Fruit fly (Drosophila melanogaster) whole organism, embryonic: ENCODE measurements around the gene Pp2A-29B.

Experiments used
- Atf-2 ChIP-seq: fragments of 200-800 bp; sonication (Bioruptor generic); optimal IDR thresholded peaks from 2 replicates; lab custom pipeline; 2016; ENCODE audit warnings: missing biosample characterization, missing genetic modification characterization
- Awh ChIP-seq: fragments of 200-800 bp; sonication (Bioruptor generic); IDR thresholded peaks from 2 replicates; pipeline ENCODE4, ENCODE4 v1.3.6; 2022; ENCODE audit warnings: missing biosample characterization, missing genetic modification characterization
- B-H1 ChIP-seq: fragments of 200-800 bp; sonication (Bioruptor generic); IDR thresholded peaks from 3 replicates; pipeline ENCODE4 v1.3.6; 2022; ENCODE audit warnings: missing biosample characterization, missing genetic modification characterization
- B-H2 ChIP-seq: fragments of 200-800 bp; sonication (Bioruptor generic); optimal IDR thresholded peaks from 2 replicates; lab custom pipeline; 2018; ENCODE audit warnings: missing biosample characterization, mild to moderate bottlenecking, missing genetic modification characterization
- Bteb2 ChIP-seq: fragments of 200-800 bp; sonication (Bioruptor generic); optimal IDR thresholded peaks from 2 replicates; lab custom pipeline; 2016; ENCODE audit warnings: missing biosample characterization, missing genetic modification characterization
- CG10209 ChIP-seq: fragments of 200-800 bp; sonication (Bioruptor generic); optimal IDR thresholded peaks from 3 replicates; lab custom pipeline; 2017; ENCODE audit warnings: missing biosample characterization, mild to moderate bottlenecking, missing genetic modification characterization, missing genetic modification reagents
- CG13287 ChIP-seq: fragments of 200-800 bp; sonication (Bioruptor generic); IDR thresholded peaks from 2 replicates; pipeline ENCODE4 v1.3.6; 2022; ENCODE audit warnings: missing biosample characterization, missing genetic modification characterization; ENCODE audit not compliant: partially characterized antibody
- CG14050 ChIP-seq: fragments of 200-800 bp; sonication (Bioruptor generic); IDR thresholded peaks from 3 replicates; pipeline ENCODE4 v1.3.6; 2022; ENCODE audit warnings: missing biosample characterization, missing genetic modification characterization
- CG1602 ChIP-seq: fragments of 200-800 bp; sonication (Bioruptor generic); optimal IDR thresholded peaks from 3 replicates; lab custom pipeline; 2016; ENCODE audit warnings: missing biosample characterization, missing genetic modification characterization
- CG1603 ChIP-seq: fragments of 200-800 bp; sonication (Bioruptor generic); optimal IDR thresholded peaks from 2 replicates; lab custom pipeline; 2019; ENCODE audit warnings: missing biosample characterization, mild to moderate bottlenecking, missing genetic modification characterization, moderate library complexity
- CG16815 ChIP-seq: fragments of 200-800 bp; sonication (Bioruptor generic); optimal IDR thresholded peaks from 3 replicates; lab custom pipeline; 2017; ENCODE audit warnings: missing biosample characterization, mild to moderate bottlenecking, missing genetic modification characterization
- CG17612 ChIP-seq: fragments of 200-800 bp; sonication (Bioruptor generic); IDR thresholded peaks from 2 replicates; pipeline ENCODE4 v1.3.6; 2022; ENCODE audit warnings: missing biosample characterization, missing genetic modification characterization
- CG32767 ChIP-seq: fragments of 200-800 bp; sonication (Bioruptor generic); IDR thresholded peaks from 2 replicates; pipeline ENCODE4 v1.3.6; 2022; ENCODE audit warnings: missing biosample characterization, missing genetic modification characterization
- CG3847 ChIP-seq: fragments of 200-800 bp; sonication (Bioruptor generic); IDR thresholded peaks from 2 replicates; pipeline ENCODE4 v1.3.6; 2022; ENCODE audit warnings: missing biosample characterization, missing genetic modification characterization
- CG4404 ChIP-seq: fragments of 200-800 bp; sonication (Bioruptor generic); IDR thresholded peaks from 2 replicates; pipeline ENCODE4 v1.3.6; 2022; ENCODE audit warnings: missing biosample characterization, missing genetic modification characterization
- CG4707 ChIP-seq: fragments of 200-800 bp; sonication (Bioruptor generic); optimal IDR thresholded peaks from 2 replicates; lab custom pipeline; 2018; ENCODE audit warnings: missing biosample characterization, mild to moderate bottlenecking, missing genetic modification characterization, moderate library complexity
- CG6254 ChIP-seq: fragments of 200-800 bp; sonication (Bioruptor generic); optimal IDR thresholded peaks from 3 replicates; lab custom pipeline; 2017; ENCODE audit warnings: mild to moderate bottlenecking, missing biosample characterization, missing genetic modification reagents, missing genetic modification characterization
- CG7271 ChIP-seq: fragments of 200-800 bp; sonication (Bioruptor generic); optimal IDR thresholded peaks from 2 replicates; lab custom pipeline; 2018; ENCODE audit warnings: missing biosample characterization, mild to moderate bottlenecking, missing genetic modification characterization, moderate library complexity
- CG7987 ChIP-seq: fragments of 200-800 bp; sonication (Bioruptor generic); optimal IDR thresholded peaks from 2 replicates; lab custom pipeline; 2018; ENCODE audit warnings: missing biosample characterization, mild to moderate bottlenecking, missing genetic modification characterization, moderate library complexity
- Camta ChIP-seq: fragments of 200-800 bp; sonication (Bioruptor generic); optimal IDR thresholded peaks from 2 replicates; lab custom pipeline; 2016; ENCODE audit warnings: missing biosample characterization, missing genetic modification characterization
- D ChIP-seq, 2 experiments: fragments of 200-800 bp in 1 of 2; fragments of >200 bp in 1 of 2; sonication (Bioruptor generic) in 1 of 2; optimal IDR thresholded peaks; 2 replicates in 1 of 2; 3 replicates in 1 of 2; lab custom pipeline; 2017; ENCODE audit warnings: mild to moderate bottlenecking in 1 of 2, missing biosample characterization in 1 of 2, missing genetic modification characterization in 1 of 2, missing genetic modification reagents in 1 of 2
- Hmx ChIP-seq: fragments of 200-800 bp; sonication (Bioruptor generic); optimal IDR thresholded peaks from 2 replicates; lab custom pipeline; 2016; ENCODE audit warnings: missing biosample characterization, missing genetic modification characterization
- Hsf ChIP-seq: fragments of 200-800 bp; sonication (Bioruptor generic); optimal IDR thresholded peaks from 3 replicates; lab custom pipeline; 2016; ENCODE audit warnings: missing biosample characterization, missing genetic modification characterization
- Meics ChIP-seq: fragments of 200-800 bp; sonication (Bioruptor generic); optimal IDR thresholded peaks from 2 replicates; lab custom pipeline; 2017; ENCODE audit warnings: missing biosample characterization, mild to moderate bottlenecking, missing genetic modification characterization
- NC2β ChIP-seq: fragments of 200-800 bp; sonication (Bioruptor generic); optimal IDR thresholded peaks from 2 replicates; lab custom pipeline; 2016; ENCODE audit warnings: missing biosample characterization, missing genetic modification characterization
- NK7.1 ChIP-seq: fragments of 200-800 bp; sonication (Bioruptor generic); optimal IDR thresholded peaks from 3 replicates; lab custom pipeline; 2016; ENCODE audit warnings: missing biosample characterization, missing genetic modification characterization
- Poxn ChIP-seq: fragments of 200-800 bp; sonication (Bioruptor generic); IDR thresholded peaks from 2 replicates; pipeline ENCODE4 v1.3.6; 2022; ENCODE audit warnings: missing biosample characterization, missing genetic modification characterization
- Trl ChIP-seq, 3 experiments: fragments of >200 bp in 2 of 3; fragments of 200-800 bp in 1 of 3; sonication (Bioruptor generic) in 1 of 3; optimal IDR thresholded peaks; 2 replicates in 1 of 3; 3 replicates in 2 of 3; lab custom pipeline; 2016 to 2017; ENCODE audit warnings: missing biosample characterization in 1 of 3, missing genetic modification characterization in 1 of 3
- ab ChIP-seq: fragments of 200-800 bp; sonication (Bioruptor generic); optimal IDR thresholded peaks from 2 replicates; lab custom pipeline; 2016; ENCODE audit warnings: missing biosample characterization, missing genetic modification characterization
- cad ChIP-seq: fragments of >200 bp; optimal IDR thresholded peaks from 2 replicates; lab custom pipeline; 2017; ENCODE audit warnings: missing biosample characterization, missing genetic modification characterization
- cas ChIP-seq: fragments of 200-800 bp; sonication (Bioruptor generic); IDR thresholded peaks from 2 replicates; pipeline ENCODE4 v1.3.6; 2022; ENCODE audit warnings: missing biosample characterization, missing genetic modification characterization
- corto ChIP-seq: fragments of 200-800 bp; sonication (Bioruptor generic); optimal IDR thresholded peaks from 2 replicates; lab custom pipeline; 2016; ENCODE audit warnings: missing biosample characterization, mild to moderate bottlenecking, missing genetic modification characterization, moderate library complexity
- crp ChIP-seq, 2 experiments: fragments of 200-800 bp; sonication (Bioruptor generic); optimal IDR thresholded peaks; 2 replicates in 1 of 2; 3 replicates in 1 of 2; lab custom pipeline; 2017; ENCODE audit warnings: missing biosample characterization in 2 of 2, missing genetic modification characterization in 2 of 2, mild to moderate bottlenecking in 1 of 2, moderate library complexity in 1 of 2
- dan ChIP-seq: fragments of 200-800 bp; sonication (Bioruptor generic); IDR thresholded peaks from 2 replicates; pipeline ENCODE4 v1.3.6; 2022; ENCODE audit warnings: missing biosample characterization, missing genetic modification characterization
- dati ChIP-seq: fragments of 200-800 bp; sonication (Bioruptor generic); IDR thresholded peaks from 2 replicates; pipeline ENCODE4 v1.3.6; 2022; ENCODE audit warnings: missing biosample characterization, missing genetic modification characterization
- dm ChIP-seq: fragments of 200-800 bp; sonication (Bioruptor generic); optimal IDR thresholded peaks from 3 replicates; lab custom pipeline; 2016; ENCODE audit warnings: missing biosample characterization, missing genetic modification characterization
- dmrt11E ChIP-seq: fragments of 200-800 bp; sonication (Bioruptor generic); optimal IDR thresholded peaks from 3 replicates; lab custom pipeline; 2018; ENCODE audit warnings: missing biosample characterization, mild to moderate bottlenecking, missing genetic modification characterization, moderate library complexity
- emc ChIP-seq: fragments of 200-800 bp; sonication (Bioruptor generic); optimal IDR thresholded peaks from 2 replicates; lab custom pipeline; 2016; ENCODE audit warnings: missing biosample characterization, missing genetic modification characterization
- jing ChIP-seq: fragments of 200-800 bp; sonication (Bioruptor generic); optimal IDR thresholded peaks from 2 replicates; lab custom pipeline; 2018; ENCODE audit warnings: missing biosample characterization, mild to moderate bottlenecking, missing genetic modification characterization
- maf-S ChIP-seq: fragments of 200-800 bp; sonication (Bioruptor generic); optimal IDR thresholded peaks from 2 replicates; lab custom pipeline; 2016; ENCODE audit warnings: missing biosample characterization, missing genetic modification characterization
- nmo ChIP-seq: fragments of 200-800 bp; sonication (Bioruptor generic); optimal IDR thresholded peaks from 2 replicates; lab custom pipeline; 2018; ENCODE audit warnings: missing biosample characterization, mild to moderate bottlenecking, missing genetic modification characterization, moderate library complexity
- odd ChIP-seq: fragments of 200-800 bp; sonication (Bioruptor generic); optimal IDR thresholded peaks from 2 replicates; lab custom pipeline; 2017; ENCODE audit warnings: missing biosample characterization, mild to moderate bottlenecking, missing genetic modification characterization
- pum ChIP-seq: fragments of 200-800 bp; sonication (Bioruptor generic); optimal IDR thresholded peaks from 2 replicates; lab custom pipeline; 2016; ENCODE audit warnings: missing biosample characterization, missing genetic modification characterization
- sd ChIP-seq: fragments of 200-800 bp; sonication (Bioruptor generic); optimal IDR thresholded peaks from 3 replicates; lab custom pipeline; 2018; ENCODE audit warnings: missing biosample characterization, mild to moderate bottlenecking, missing genetic modification characterization, moderate library complexity
- seq ChIP-seq: fragments of 200-800 bp; sonication (Bioruptor generic); IDR thresholded peaks from 2 replicates; pipeline ENCODE4 v1.3.6; 2022; ENCODE audit warnings: missing biosample characterization, missing genetic modification characterization
- sug ChIP-seq: fragments of 200-800 bp; optimal IDR thresholded peaks from 2 replicates; lab custom pipeline; 2019; ENCODE audit warnings: missing biosample characterization, mild to moderate bottlenecking, missing genetic modification characterization, moderate library complexity
- tgo ChIP-seq: fragments of 200-800 bp; sonication (Bioruptor generic); IDR thresholded peaks from 3 replicates; pipeline ENCODE4 v1.3.6; 2022; ENCODE audit warnings: missing biosample characterization, missing genetic modification characterization
- toy ChIP-seq: fragments of 200-800 bp; sonication (Bioruptor generic); IDR thresholded peaks from 2 replicates; pipeline ENCODE4 v1.3.6; 2022; ENCODE audit warnings: missing biosample characterization, missing genetic modification characterization
- trem ChIP-seq: fragments of 200-800 bp; optimal IDR thresholded peaks from 3 replicates; lab custom pipeline; 2019; ENCODE audit warnings: missing biosample characterization, mild to moderate bottlenecking, missing genetic modification characterization, moderate library complexity
- vvl ChIP-seq: fragments of 200-800 bp; sonication (Bioruptor generic); IDR thresholded peaks from 2 replicates; pipeline ENCODE4 v1.3.6; 2022; ENCODE audit warnings: missing biosample characterization, missing genetic modification characterization
- yki ChIP-seq: fragments of >200 bp; optimal IDR thresholded peaks from 3 replicates; lab custom pipeline; 2018

The Pp2A-29B gene

dm6 chr2L:8381508-8382036 is 15.7 kb downstream of the Pp2A-29B start, which contains the start of gene AlaRS (continued):
- no peak for TF ChIP-seq D (optimal IDR thresholded peaks at IDR 0.05; lab: Kevin White, UChicago)
- TF ChIP-seq D (GFP tag; optimal IDR thresholded peaks at IDR 0.05; lab: Kevin White, UChicago) = peak; percentile 19
- TF ChIP-seq B-H2 = peak; percentile 39
- no peak for TF ChIP-seq maf-S (GFP tag; lab: Kevin White, UChicago)
- peak; percentile 26 for TF ChIP-seq pum
- no peak for TF ChIP-seq dati
- TF ChIP-seq CG14050 (GFP tag; lab: Robert Waterston, UW) = no peak; the same call in 2 of the 3 replicates
- TF ChIP-seq cas (GFP tag; lab: Robert Waterston, UW) = no peak
- no peak for TF ChIP-seq NC2β (GFP tag; lab: Kevin White, UChicago)
- TF ChIP-seq crp (GFP tag; optimal IDR thresholded peaks at IDR 0.05; lab: Kevin White, UChicago) = peak in 1 of 2 experiments; percentile 4
- TF ChIP-seq dan (GFP tag; lab: Robert Waterston, UW) = no peak
- TF ChIP-seq Meics = peak; percentile 28
- no peak for TF ChIP-seq Trl (optimal IDR thresholded peaks at IDR 0.05; lab: Kevin White, UChicago)
- TF ChIP-seq Trl (GFP tag; optimal IDR thresholded peaks at IDR 0.05; lab: Kevin White, UChicago) = no peak
- no peak for TF ChIP-seq CG4707
- peak; percentile 40 for TF ChIP-seq CG6254 (GFP tag; lab: Kevin White, UChicago)
- TF ChIP-seq CG10209 = peak; percentile 31
- TF ChIP-seq odd = peak; percentile 27
- TF ChIP-seq CG3847 (GFP tag; lab: Robert Waterston, UW) = 0 out of 2 replicates have a peak, but pooled peaks have one; percentile 9
- no peak for TF ChIP-seq B-H1 (GFP tag; lab: Robert Waterston, UW)
- TF ChIP-seq seq (GFP tag; lab: Robert Waterston, UW) = no peak
- no peak for TF ChIP-seq ab (GFP tag; lab: Kevin White, UChicago)
- peak; percentile 28 for TF ChIP-seq CG1603 (tag; lab: Kevin White, UChicago)
- TF ChIP-seq jing (GFP tag; lab: Kevin White, UChicago) = no peak
- no peak for TF ChIP-seq Bteb2 (GFP tag; lab: Kevin White, UChicago)
- TF ChIP-seq corto (GFP tag; lab: Kevin White, UChicago) = peak; percentile 50
- no peak for TF ChIP-seq CG17612 (GFP tag; lab: Robert Waterston, UW)
- no peak for TF ChIP-seq sd (tag; lab: Kevin White, UChicago)
- peak; percentile 41 for TF ChIP-seq nmo (GFP tag; lab: Kevin White, UChicago)
- TF ChIP-seq CG4404 (GFP tag; lab: Robert Waterston, UW) = no peak
- peak; percentile 13; the same call in 1 of the 3 replicates for TF ChIP-seq tgo (GFP tag; lab: Robert Waterston, UW)
- peak; percentile 27 for TF ChIP-seq Hsf (GFP tag; lab: Kevin White, UChicago)
- peak; percentile 43 for TF ChIP-seq dm (GFP tag; lab: Kevin White, UChicago)
- no peak for TF ChIP-seq cad (GFP tag; lab: Kevin White, UChicago)
- TF ChIP-seq Awh (GFP tag; lab: Robert Waterston, UW) = no peak
- no peak for TF ChIP-seq CG32767 (GFP tag; lab: Robert Waterston, UW)
- peak; percentile 53 for TF ChIP-seq trem (tag; lab: Kevin White, UChicago)
- TF ChIP-seq vvl (GFP tag; lab: Robert Waterston, UW) = peak; percentile 44; the same call in 1 of the 2 replicates
- TF ChIP-seq Poxn (GFP tag; lab: Robert Waterston, UW) = no peak
- TF ChIP-seq dmrt11E = peak; percentile 40
- no peak for TF ChIP-seq yki (lab: Kevin White, UChicago)
- TF ChIP-seq emc (GFP tag; lab: Kevin White, UChicago) = no peak
- TF ChIP-seq sug (tag; lab: Kevin White, UChicago) = peak; percentile 33
- no peak for TF ChIP-seq Hmx (GFP tag; lab: Kevin White, UChicago)
- TF ChIP-seq NK7.1 (GFP tag; lab: Kevin White, UChicago) = no peak
- TF ChIP-seq CG16815 = no peak
- TF ChIP-seq CG7271 (tag; lab: Kevin White, UChicago) = no peak
- TF ChIP-seq Camta (GFP tag; lab: Kevin White, UChicago) = no peak
- TF ChIP-seq CG1602 (GFP tag; lab: Kevin White, UChicago) = peak; percentile 3
- no peak for TF ChIP-seq CG7987 (GFP tag; lab: Kevin White, UChicago)
- no peak for TF ChIP-seq toy (GFP tag; lab: Robert Waterston, UW)
- TF ChIP-seq CG13287 (GFP tag; lab: Robert Waterston, UW) = peak; percentile 83
- TF ChIP-seq Atf-2 (GFP tag; lab: Kevin White, UChicago) = no peak
